Worm (Caenorhabditis elegans) whole organism, L3 larva: ENCODE measurements around the gene F58H1.3.

Experiments
- R02D3.7 ChIP-seq: fragments of 150-350 bp; optimal IDR thresholded peaks from 2 replicates; lab custom pipeline; 2014; ENCODE audit warnings: missing biosample characterization, missing genetic modification characterization
- ZK546.5 ChIP-seq: sonication (generic microtip); optimal IDR thresholded peaks from 2 replicates; lab custom pipeline; 2017; ENCODE audit warnings: missing biosample characterization, missing genetic modification characterization
- aly-2 ChIP-seq: fragments of 150-350 bp; optimal IDR thresholded peaks from 2 replicates; lab custom pipeline; 2014; ENCODE audit warnings: missing biosample characterization, missing genetic modification characterization
- ama-1 ChIP-seq: fragments of 150-350 bp; optimal IDR thresholded peaks from 2 replicates; lab custom pipeline; 2018
- ceh-16 ChIP-seq: sonication (generic microtip); optimal IDR thresholded peaks from 2 replicates; lab custom pipeline; 2017; ENCODE audit warnings: missing biosample characterization, missing genetic modification characterization
- ceh-82 ChIP-seq: fragments of 150-350 bp; optimal IDR thresholded peaks from 2 replicates; lab custom pipeline; 2014; ENCODE audit warnings: missing biosample characterization, missing genetic modification characterization
- ceh-9 ChIP-seq: sonication (generic microtip); optimal IDR thresholded peaks from 2 replicates; lab custom pipeline; 2018; ENCODE audit warnings: missing biosample characterization, missing genetic modification characterization
- egl-27 ChIP-seq: sonication (generic microtip); optimal IDR thresholded peaks from 4 replicates; lab custom pipeline; 2017; ENCODE audit warnings: missing biosample characterization, missing genetic modification reagents, missing genetic modification characterization
- egl-5 ChIP-seq: fragments of 150-350 bp; optimal IDR thresholded peaks from 2 replicates; lab custom pipeline; 2017; ENCODE audit warnings: missing biosample characterization, missing genetic modification reagents, missing genetic modification characterization, inconsistent platforms
- elt-1 ChIP-seq: fragments of 150-350 bp; optimal IDR thresholded peaks from 2 replicates; lab custom pipeline; 2014; ENCODE audit warnings: missing biosample characterization, missing genetic modification characterization
- elt-2 ChIP-seq: sonication (generic microtip); optimal IDR thresholded peaks from 2 replicates; lab custom pipeline; 2016; ENCODE audit warnings: missing genetic modification reagents, mild to moderate bottlenecking, missing genetic modification characterization, missing compliant biosample characterization
- elt-3 ChIP-seq, 3 experiments: fragments of 150-350 bp in 1 of 3; sonication (generic microtip) in 2 of 3; optimal IDR thresholded peaks; 2 replicates in 2 of 3; 4 replicates in 1 of 3; lab custom pipeline; 2014 to 2017; ENCODE audit warnings: missing biosample characterization in 3 of 3, missing genetic modification characterization in 3 of 3
- eor-1 ChIP-seq, 2 experiments: fragments of 150-350 bp; optimal IDR thresholded peaks; 2 replicates each; lab custom pipeline; 2014 to 2018; ENCODE audit warnings: missing biosample characterization in 2 of 2, missing genetic modification characterization in 2 of 2
- fkh-10 ChIP-seq: sonication (generic microtip); optimal IDR thresholded peaks from 2 replicates; lab custom pipeline; 2017; ENCODE audit warnings: missing biosample characterization, missing genetic modification reagents, missing genetic modification characterization
- fkh-2 ChIP-seq: fragments of 150-350 bp; optimal IDR thresholded peaks from 2 replicates; lab custom pipeline; 2014; ENCODE audit warnings: missing biosample characterization, missing genetic modification reagents, missing genetic modification characterization
- fos-1 ChIP-seq: fragments of 150-350 bp; optimal IDR thresholded peaks from 2 replicates; lab custom pipeline; 2014; ENCODE audit warnings: missing biosample characterization, missing genetic modification characterization
- hmg-11 ChIP-seq: sonication (generic microtip); optimal IDR thresholded peaks from 2 replicates; lab custom pipeline; 2016; ENCODE audit warnings: missing genetic modification characterization, missing compliant biosample characterization
- jun-1 ChIP-seq: fragments of 150-350 bp; optimal IDR thresholded peaks from 2 replicates; lab custom pipeline; 2014; ENCODE audit warnings: missing biosample characterization, missing genetic modification reagents, missing genetic modification characterization
- lin-15B ChIP-seq: fragments of 150-350 bp; optimal IDR thresholded peaks from 2 replicates; lab custom pipeline; 2014; ENCODE audit warnings: missing biosample characterization, missing genetic modification characterization
- lin-39 ChIP-seq: fragments of 150-350 bp; optimal IDR thresholded peaks from 2 replicates; lab custom pipeline; 2018; ENCODE audit warnings: missing biosample characterization, missing genetic modification reagents, missing genetic modification characterization
- lsy-12 ChIP-seq: sonication (generic microtip); optimal IDR thresholded peaks from 2 replicates; lab custom pipeline; 2016; ENCODE audit warnings: mild to moderate bottlenecking, missing genetic modification characterization, missing compliant biosample characterization
- mdl-1 ChIP-seq: fragments of 150-350 bp; optimal IDR thresholded peaks from 2 replicates; lab custom pipeline; 2014; ENCODE audit warnings: missing biosample characterization, missing genetic modification characterization
- nfya-1 ChIP-seq: sonication (generic microtip); optimal IDR thresholded peaks from 2 replicates; lab custom pipeline; 2017; ENCODE audit warnings: missing genetic modification characterization, mild to moderate bottlenecking, missing compliant biosample characterization, antibody characterized with exemption, moderate library complexity; ENCODE audit not compliant: insufficient read depth
- nhr-11 ChIP-seq: fragments of 150-350 bp; optimal IDR thresholded peaks from 2 replicates; lab custom pipeline; 2014; ENCODE audit warnings: missing biosample characterization, missing genetic modification characterization
- nhr-12 ChIP-seq: fragments of 150-350 bp; optimal IDR thresholded peaks from 2 replicates; lab custom pipeline; 2014; ENCODE audit warnings: missing biosample characterization, missing genetic modification characterization
- nhr-23 ChIP-seq: fragments of 150-350 bp; optimal IDR thresholded peaks from 2 replicates; lab custom pipeline; 2014; ENCODE audit warnings: missing biosample characterization, missing genetic modification reagents, missing genetic modification characterization
- nhr-237 ChIP-seq: fragments of 150-350 bp; optimal IDR thresholded peaks from 2 replicates; lab custom pipeline; 2014; ENCODE audit warnings: missing biosample characterization, missing genetic modification characterization
- nhr-43 ChIP-seq: sonication (generic microtip); optimal IDR thresholded peaks from 2 replicates; lab custom pipeline; 2016; ENCODE audit warnings: mild to moderate bottlenecking, missing genetic modification characterization, missing compliant biosample characterization; ENCODE audit not compliant: poor library complexity, severe bottlenecking
- nhr-67 ChIP-seq: fragments of 150-350 bp; optimal IDR thresholded peaks from 2 replicates; lab custom pipeline; 2014; ENCODE audit warnings: missing biosample characterization, missing genetic modification characterization
- nhr-77 ChIP-seq: fragments of 150-350 bp; optimal IDR thresholded peaks from 2 replicates; lab custom pipeline; 2014; ENCODE audit warnings: missing biosample characterization, missing genetic modification characterization
- pha-4 ChIP-seq: fragments of 150-350 bp; optimal IDR thresholded peaks from 2 replicates; lab custom pipeline; 2014; ENCODE audit warnings: missing biosample characterization, missing genetic modification reagents, missing genetic modification characterization
- pqm-1 ChIP-seq: fragments of 150-350 bp; optimal IDR thresholded peaks from 2 replicates; lab custom pipeline; 2017; ENCODE audit warnings: missing biosample characterization, missing genetic modification characterization, inconsistent platforms
- snpc-4 ChIP-seq: fragments of 150-350 bp; optimal IDR thresholded peaks from 2 replicates; lab custom pipeline; 2014; ENCODE audit warnings: missing biosample characterization, missing genetic modification characterization
- tbx-2 ChIP-seq: sonication (generic microtip); optimal IDR thresholded peaks from 2 replicates; lab custom pipeline; 2016; ENCODE audit warnings: mild to moderate bottlenecking, missing genetic modification characterization, missing compliant biosample characterization
- unc-62 ChIP-seq: fragments of 150-350 bp; sonication (generic microtip); optimal IDR thresholded peaks from 4 replicates; lab custom pipeline; 2014; ENCODE audit warnings: missing biosample characterization, missing genetic modification reagents, missing genetic modification characterization
- zag-1 ChIP-seq: fragments of 150-350 bp; optimal IDR thresholded peaks from 2 replicates; lab custom pipeline; 2014; ENCODE audit warnings: missing biosample characterization, missing genetic modification characterization
- ztf-4 ChIP-seq: fragments of 150-350 bp; optimal IDR thresholded peaks from 2 replicates; lab custom pipeline; 2014; ENCODE audit warnings: missing biosample characterization, missing genetic modification characterization

The F58H1.3 gene

ce11 chrV:11940329-11940728 is 6.6 kb downstream of the F58H1.3 start:
- TF ChIP-seq snpc-4 (tag; lab: Kevin White, UChicago), result no peak
- TF ChIP-seq pha-4 (tag; lab: Kevin White, UChicago), result no peak
- no peak for TF ChIP-seq lin-15B (tag; lab: Kevin White, UChicago)
- TF ChIP-seq eor-1 (tag; optimal IDR thresholded peaks at IDR 0.05; lab: Kevin White, UChicago), result no peak
- TF ChIP-seq lsy-12 (tag; lab: Kevin White, UChicago), result no peak
- no peak for TF ChIP-seq hmg-11 (tag; lab: Kevin White, UChicago)
- TF ChIP-seq ama-1 (lab: Kevin White, UChicago), result no peak
- no peak for TF ChIP-seq aly-2 (tag; lab: Kevin White, UChicago)
- TF ChIP-seq egl-27 (tag; lab: Kevin White, UChicago), result no peak
- TF ChIP-seq mdl-1 (tag; lab: Kevin White, UChicago), result no peak
- TF ChIP-seq tbx-2 (tag; lab: Kevin White, UChicago), result no peak
- TF ChIP-seq ceh-82 (tag; lab: Kevin White, UChicago), result no peak
- no peak for TF ChIP-seq nfya-1 (tag; lab: Kevin White, UChicago)
- TF ChIP-seq lin-39 (tag; lab: Kevin White, UChicago), result no peak
- no peak for TF ChIP-seq fkh-2 (tag; lab: Kevin White, UChicago)
- TF ChIP-seq ZK546.5, result no peak
- TF ChIP-seq nhr-67 (tag; lab: Kevin White, UChicago), result no peak
- TF ChIP-seq elt-1 (tag; lab: Kevin White, UChicago), result no peak
- TF ChIP-seq nhr-43 (tag; lab: Kevin White, UChicago), result no peak

- TF ChIP-seq jun-1 (peak; percentile 13), ceh-9 (tag; lab: Kevin White, UChicago) (no peak), pqm-1 (peak; percentile 96), pha-4 (tag; lab: Kevin White, UChicago) (peak; percentile 46), elt-2 (tag; lab: Kevin White, UChicago) (peak; percentile 99), nhr-67 (tag; lab: Kevin White, UChicago) (no peak), zag-1 (tag; lab: Kevin White, UChicago) (no peak)
These were observed 7.9 kb downstream of the F58H1.3 start for ce11 chrV:11941664-11942063.

DNA sequence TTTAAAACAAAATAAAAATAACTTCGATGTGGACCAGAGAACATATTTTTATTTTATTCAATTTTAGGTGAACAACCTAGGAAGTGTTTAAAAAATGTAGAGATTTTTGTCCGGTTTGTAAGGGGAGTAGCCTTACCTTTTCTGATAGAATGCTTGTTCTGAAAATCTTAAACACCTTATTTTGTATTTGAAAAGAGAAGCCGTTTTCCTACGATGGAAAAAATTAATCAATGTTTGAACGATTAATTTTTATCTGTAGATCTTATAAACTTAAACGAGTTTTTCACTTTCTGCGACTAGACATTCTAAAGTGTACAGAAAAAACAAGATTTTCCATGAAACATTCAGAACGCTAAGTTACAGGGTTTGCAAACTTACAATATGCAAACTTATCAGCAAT is 8.5 kb downstream of the F58H1.3 start, which contains the start of gene F58H1.6:
Gene F58H1.6 (plus strand): TSS at position 301 of the 400 bp plus-strand sequence.
- no peak for TF ChIP-seq elt-3 (tag; optimal IDR thresholded peaks at IDR 0.05; lab: Kevin White, UChicago)
- TF ChIP-seq lin-39 (tag; lab: Kevin White, UChicago), result no peak
- no peak for TF ChIP-seq ZK546.5
- no peak for TF ChIP-seq eor-1 (tag; optimal IDR thresholded peaks at IDR 0.05; lab: Kevin White, UChicago)
- TF ChIP-seq fos-1 (tag; lab: Kevin White, UChicago), result no peak
- TF ChIP-seq nhr-12 (tag; lab: Kevin White, UChicago), result no peak
- no peak for TF ChIP-seq nhr-77 (tag; lab: Kevin White, UChicago)
- TF ChIP-seq ztf-4 (tag; lab: Kevin White, UChicago), result no peak
- TF ChIP-seq lsy-12 (tag; lab: Kevin White, UChicago), result no peak
- no peak for TF ChIP-seq nhr-237

ce11 chrV:11943737-11944136 is 10.0 kb downstream of the F58H1.3 start:
- TF ChIP-seq ceh-82 (tag; lab: Kevin White, UChicago) (no peak), nhr-11 (no peak), fkh-2 (tag; lab: Kevin White, UChicago) (no peak), fkh-10 (no peak), egl-5 (tag; lab: Kevin White, UChicago) (no peak), nhr-67 (tag; lab: Kevin White, UChicago) (no peak)

DNA sequence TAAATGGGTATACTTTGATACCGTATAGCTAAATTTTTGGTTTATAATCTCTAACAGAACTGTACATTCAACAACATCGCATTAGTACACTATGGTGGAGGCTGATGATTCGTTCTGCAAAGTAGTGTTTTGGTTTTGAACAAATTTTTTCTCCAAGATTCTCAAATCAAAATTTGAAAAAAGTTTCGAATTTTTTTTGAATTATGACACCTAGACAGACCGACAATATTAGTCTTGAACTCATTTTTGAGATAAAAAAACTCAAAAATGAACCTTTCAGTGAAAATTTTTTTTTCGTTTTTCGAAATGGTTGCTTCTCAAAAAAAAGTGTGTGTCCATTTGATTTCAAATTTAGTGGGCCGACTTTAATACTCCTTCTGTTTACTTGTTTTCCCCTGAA is 11.7 kb downstream of the F58H1.3 start:
- TF ChIP-seq ztf-4 (tag; lab: Kevin White, UChicago) (no peak), elt-3 (tag; optimal IDR thresholded peaks at IDR 0.05; lab: Kevin White, UChicago) (no peak), nhr-77 (tag; lab: Kevin White, UChicago) (no peak), fkh-10 (no peak), ceh-82 (tag; lab: Kevin White, UChicago) (no peak), aly-2 (tag; lab: Kevin White, UChicago) (no peak), nhr-11 (no peak), R02D3.7 (no peak), unc-62 (GFP tag; lab: Kevin White, UChicago) (no peak), eor-1 (tag; optimal IDR thresholded peaks at IDR 0.05; lab: Kevin White, UChicago) (no peak), ceh-16 (tag; lab: Kevin White, UChicago) (no peak), nhr-23 (tag; lab: Kevin White, UChicago) (no peak), hmg-11 (tag; lab: Kevin White, UChicago) (no peak)
